Worm (Caenorhabditis elegans): ENCODE measurements around the gene dlhd-1.

dlhd-1 gene

DNA sequence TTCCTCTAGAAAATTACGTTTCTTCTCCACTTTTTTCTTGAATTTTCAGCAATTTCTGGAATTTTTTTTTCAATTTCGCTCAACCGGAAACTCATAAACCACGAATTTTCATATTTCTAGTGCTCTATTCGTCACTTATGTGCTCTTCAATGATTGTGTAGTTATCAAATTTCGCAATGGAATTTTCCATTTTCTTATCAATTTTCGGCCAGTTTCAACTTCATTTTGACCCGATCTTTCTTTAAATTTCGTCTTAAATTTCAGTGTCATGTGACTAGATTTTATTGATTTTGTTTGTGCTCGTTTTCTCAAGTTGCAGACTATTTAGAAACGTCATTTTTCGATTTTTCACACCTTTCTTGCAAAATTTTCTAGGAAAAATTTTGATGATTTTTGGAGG lies 12.2 kb downstream of the dlhd-1 start:
- TF ChIP-seq nhr-80 (tag; optimal IDR thresholded peaks at IDR 0.05) (peak; percentile 80), snpc-1.3 (tag; optimal IDR thresholded peaks at IDR 0.05; ENCODE audit: insufficient read depth) (no peak), cebp-1 (GFP tag; IDR thresholded peaks at IDR 0.05) (peak; percentile 75; the same call in 1 of the 2 replicates), cebp-1 (tag; optimal IDR thresholded peaks at IDR 0.05) (peak; percentile 83)

DNA sequence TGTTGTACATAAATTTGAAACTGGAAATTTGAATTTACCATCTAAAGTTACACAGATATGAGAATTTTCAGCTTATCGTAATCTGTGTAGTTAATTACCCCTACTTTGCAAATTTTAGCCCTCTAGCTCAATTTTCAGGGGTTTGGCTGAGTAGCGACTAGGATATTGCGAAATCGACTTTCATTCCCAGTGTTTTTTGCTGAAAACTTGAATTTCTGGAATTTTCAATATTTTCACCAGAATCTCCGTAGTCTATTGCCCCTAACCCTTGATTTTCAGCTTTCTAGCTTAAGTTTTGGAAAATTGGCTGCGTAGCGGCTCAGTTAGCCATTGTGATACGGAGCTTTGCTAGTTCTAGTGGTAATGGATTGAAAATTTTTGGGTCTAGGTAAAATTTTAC lies 14.8 kb downstream of the dlhd-1 start:
- TF ChIP-seq cebp-1 (GFP tag; IDR thresholded peaks at IDR 0.05) = no peak
- TF ChIP-seq cebp-1 (tag; optimal IDR thresholded peaks at IDR 0.05) = peak; percentile 76
- no peak for TF ChIP-seq F49E8.2 (tag; optimal IDR thresholded peaks at IDR 0.05; ENCODE audit: insufficient read depth)
- TF ChIP-seq nfya-1 (tag; optimal IDR thresholded peaks at IDR 0.05; ENCODE audit: borderline replicate concordance, insufficient read depth) = no peak

DNA sequence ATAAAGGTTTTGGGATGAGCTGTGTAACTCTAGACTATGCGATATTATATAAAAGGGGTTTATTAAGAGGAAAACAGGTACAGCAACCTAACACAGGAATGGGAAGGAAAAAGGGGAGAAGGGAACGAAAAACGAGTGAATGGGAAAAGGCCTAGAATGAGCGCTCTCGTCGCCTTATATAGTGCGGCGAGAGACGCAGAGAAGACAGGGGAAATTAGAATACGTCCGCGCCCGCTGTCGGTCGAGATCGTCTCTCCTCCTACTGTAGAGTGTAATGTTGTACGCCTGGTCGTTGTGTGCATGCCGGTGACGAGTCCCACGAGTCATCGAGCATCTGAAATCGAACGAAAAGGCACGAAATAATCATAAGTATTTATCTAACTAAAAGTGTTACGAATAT lies 18.6 kb downstream of the dlhd-1 start:
- TF ChIP-seq lsl-1 (GFP tag; optimal IDR thresholded peaks at IDR 0.05) (peak; percentile 44), madf-3 (GFP tag; IDR thresholded peaks at IDR 0.05) (0 out of 2 replicates have a peak, but pooled peaks have one; percentile 49), xnd-1 (tag; optimal IDR thresholded peaks at IDR 0.05) (peak; percentile 71), nfya-1 (tag; optimal IDR thresholded peaks at IDR 0.05; ENCODE audit: borderline replicate concordance, insufficient read depth) (no peak), attf-5 (GFP tag; optimal IDR thresholded peaks at IDR 0.05) (no peak), efl-1 (GFP tag; optimal IDR thresholded peaks at IDR 0.05) (peak; percentile 23), ama-1 (optimal IDR thresholded peaks at IDR 0.05) (no peak), ama-1 (GFP tag; optimal IDR thresholded peaks at IDR 0.05) (no peak), mcd-1 (GFP tag; IDR thresholded peaks at IDR 0.05) (peak; percentile 41), F57C9.4 (tag; optimal IDR thresholded peaks at IDR 0.05) (no peak), madf-8 (GFP tag; conservative IDR thresholded peaks at IDR 0.05) (peak; percentile 89), lin-35 (GFP tag; optimal IDR thresholded peaks at IDR 0.05) (no peak), dox-1 (GFP tag; IDR thresholded peaks at IDR 0.05) (peak; percentile 41; the same call in 1 of the 2 replicates), madf-6 (GFP tag; IDR thresholded peaks at IDR 0.05) (peak; percentile 96), zim-3 (tag; optimal IDR thresholded peaks at IDR 0.05) (no peak), hsf-1 (GFP tag; IDR thresholded peaks at IDR 0.05) (peak; percentile 30; the same call in 1 of the 2 replicates)

DNA sequence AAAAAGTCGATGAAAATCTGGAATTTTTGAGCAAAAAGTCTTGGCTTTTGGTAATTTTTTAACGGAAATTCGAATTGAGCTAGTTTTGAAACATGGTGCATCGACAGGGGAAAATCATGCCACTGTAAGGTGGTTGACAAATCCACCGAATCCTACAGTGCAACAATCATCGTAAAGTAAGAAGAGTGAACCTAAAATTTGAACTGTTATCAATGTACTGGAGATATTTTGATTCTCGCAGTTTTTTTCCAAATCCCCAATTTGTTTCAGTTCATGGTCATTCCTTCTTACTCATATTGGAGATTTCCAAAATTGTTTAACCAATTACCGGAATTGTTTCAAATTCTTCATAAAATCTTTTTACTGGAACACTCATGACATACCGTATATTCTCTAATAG lies 19.2 kb downstream of the dlhd-1 start:
- TF ChIP-seq ZK185.1 (tag; optimal IDR thresholded peaks at IDR 0.05; ENCODE audit: poor library complexity, severe bottlenecking) = peak; percentile 20
- peak; percentile 24 for TF ChIP-seq chd-7 (tag; optimal IDR thresholded peaks at IDR 0.05)
- TF ChIP-seq cebp-2 (GFP tag; IDR thresholded peaks at IDR 0.05) = 0 out of 2 replicates have a peak, but pooled peaks have one; percentile 12
- peak; percentile 22 for TF ChIP-seq hrde-1 (tag; optimal IDR thresholded peaks at IDR 0.05; ENCODE audit: borderline replicate concordance)
- 0 out of 2 replicates have a peak, but pooled peaks have one; percentile 34 for TF ChIP-seq pbrm-1 (GFP tag; IDR thresholded peaks at IDR 0.05)
- no peak for TF ChIP-seq aptf-2 (GFP tag; conservative IDR thresholded peaks at IDR 0.05)
- TF ChIP-seq ekl-4 (GFP tag; IDR thresholded peaks at IDR 0.05) = peak; percentile 42; the same call in 1 of the 2 replicates
- 0 out of 2 replicates have a peak, but pooled peaks have one; percentile 28 for TF ChIP-seq ztf-25 (GFP tag; IDR thresholded peaks at IDR 0.05)
- TF ChIP-seq B0035.1 (tag; optimal IDR thresholded peaks at IDR 0.05) = no peak
- TF ChIP-seq cebp-1 (GFP tag; IDR thresholded peaks at IDR 0.05) = no peak
- peak; percentile 25 for TF ChIP-seq cebp-1 (tag; optimal IDR thresholded peaks at IDR 0.05)
- TF ChIP-seq F10E7.11 (tag; optimal IDR thresholded peaks at IDR 0.05) = no peak
- TF ChIP-seq lin-26 (GFP tag; IDR thresholded peaks at IDR 0.05) = 0 out of 2 replicates have a peak, but pooled peaks have one; percentile 7
- TF ChIP-seq Y53G8AR.9 (GFP tag; conservative IDR thresholded peaks at IDR 0.05) = peak; percentile 45; the same call in 1 of the 2 replicates
- TF ChIP-seq B0336.3 (GFP tag; IDR thresholded peaks at IDR 0.05) = peak; percentile 45; the same call in 1 of the 2 replicates
- TF ChIP-seq lin-54 (GFP tag; optimal IDR thresholded peaks at IDR 0.05) = peak; percentile 42
- TF ChIP-seq nfyb-1 (GFP tag; IDR thresholded peaks at IDR 0.05) = 0 out of 2 replicates have a peak, but pooled peaks have one; percentile 8
